Fruit fly (Drosophila melanogaster): Measurements from ENCODE around the gene CG11357.

dm6 chr3L:4599747-4600146, 57.9 kb downstream of the CG11357 start:
- no peak for TF ChIP-seq usp (GFP tag; optimal IDR thresholded peaks at IDR 0.05)
- no peak for TF ChIP-seq CG9705 (GFP tag; optimal IDR thresholded peaks at IDR 0.05)
- no peak for TF ChIP-seq h (GFP tag; optimal IDR thresholded peaks at IDR 0.05)
- TF ChIP-seq fru (GFP tag; optimal IDR thresholded peaks at IDR 0.05) = no peak
- no peak for TF ChIP-seq HLH106 (tag; optimal IDR thresholded peaks at IDR 0.05)
- no peak for TF ChIP-seq Abd-B (GFP tag; optimal IDR thresholded peaks at IDR 0.05)
- no peak for TF ChIP-seq Mio (GFP tag; optimal IDR thresholded peaks at IDR 0.05)
- no peak for TF ChIP-seq psq (GFP tag; optimal IDR thresholded peaks at IDR 0.05)
- TF ChIP-seq brk (GFP tag; optimal IDR thresholded peaks at IDR 0.05) = no peak
- TF ChIP-seq N (GFP tag; optimal IDR thresholded peaks at IDR 0.05) = no peak
